Fruit fly (Drosophila melanogaster) whole organism, larva: Measurements from ENCODE around the gene CG15209.

Experiments used
- noc ChIP-seq: fragments of 200-800 bp; sonication (Bioruptor generic); optimal IDR thresholded peaks from 3 replicates; lab custom pipeline; 2019; ENCODE audit warnings: missing biosample characterization, mild to moderate bottlenecking, missing genetic modification characterization, moderate library complexity

CG15209 gene

dm6 chrX:10824227-10824702, 17.7 kb upstream of the CG15209 start, which contains the start of gene Imp:
Imp (minus strand) TSS chrX:10824277.
- TF ChIP-seq noc = no peak

DNA sequence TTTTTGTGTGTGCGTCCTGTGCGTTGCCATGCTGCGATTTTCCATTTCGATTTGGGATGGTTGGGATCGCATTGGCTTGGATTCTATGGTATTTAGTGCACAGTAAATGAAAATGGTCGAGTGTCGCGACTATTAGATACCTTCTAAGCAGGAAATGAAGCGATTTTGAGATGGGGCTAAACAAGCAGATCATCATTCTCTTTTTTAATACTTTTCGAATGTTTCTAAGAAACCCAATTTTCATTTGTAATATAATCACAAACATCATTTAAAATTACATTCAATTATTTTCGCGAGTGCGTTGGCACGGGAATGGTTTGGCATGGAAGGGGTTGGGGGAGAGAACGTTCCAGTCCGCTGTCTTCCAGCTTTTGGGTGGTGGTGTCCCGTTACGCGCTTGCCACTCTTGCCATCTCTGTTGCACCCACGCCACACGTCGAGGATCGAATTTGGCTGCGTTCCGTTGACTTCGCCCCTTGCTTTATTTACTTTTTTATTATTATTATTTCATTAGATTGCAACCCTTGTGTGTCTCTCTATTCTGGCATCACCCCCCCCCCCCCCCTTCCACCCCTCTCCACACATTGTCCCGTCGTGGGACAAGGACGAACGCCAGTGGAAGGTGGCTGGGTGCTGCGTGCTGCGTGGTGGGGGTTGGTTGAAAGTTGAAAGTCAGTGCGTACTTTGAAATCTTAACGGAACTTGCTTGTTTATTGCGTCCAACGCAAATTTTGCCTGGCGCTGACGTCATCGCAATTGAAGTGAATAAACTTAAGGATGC, 16.5 kb upstream of the CG15209 start:
- no peak for TF ChIP-seq noc

dm6 chrX:10827301-10827700, 14.7 kb upstream of the CG15209 start:
- no peak for TF ChIP-seq noc

dm6 chrX:10832369-10832768, 9.6 kb upstream of the CG15209 start:
- TF ChIP-seq noc = no peak

DNA sequence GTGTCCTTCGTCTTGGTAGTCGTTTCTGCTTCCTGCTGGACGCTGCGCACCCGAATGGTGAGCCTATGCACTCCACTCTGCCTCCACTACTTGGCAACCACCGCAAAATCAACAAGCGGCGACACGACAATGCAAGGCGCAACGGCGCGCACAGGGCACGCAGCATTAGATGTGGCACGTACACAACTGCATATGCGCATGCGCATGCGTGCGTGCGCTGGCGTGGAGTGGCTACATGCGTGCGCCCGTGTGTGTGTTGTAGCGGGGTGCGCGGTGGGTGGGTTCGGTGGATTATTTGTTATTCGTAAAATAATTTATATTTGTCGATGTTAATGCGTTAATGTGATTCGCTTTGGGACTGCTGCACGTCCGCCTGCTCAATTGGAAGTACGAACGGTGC, 6.4 kb upstream of the CG15209 start:
- TF ChIP-seq noc = no peak

dm6 chrX:10838962-10839361, 3.0 kb upstream of the CG15209 start, which contains the start of gene CG15210:
CG15210 (plus strand) TSS chrX:10839230.
- TF ChIP-seq noc = no peak

DNA sequence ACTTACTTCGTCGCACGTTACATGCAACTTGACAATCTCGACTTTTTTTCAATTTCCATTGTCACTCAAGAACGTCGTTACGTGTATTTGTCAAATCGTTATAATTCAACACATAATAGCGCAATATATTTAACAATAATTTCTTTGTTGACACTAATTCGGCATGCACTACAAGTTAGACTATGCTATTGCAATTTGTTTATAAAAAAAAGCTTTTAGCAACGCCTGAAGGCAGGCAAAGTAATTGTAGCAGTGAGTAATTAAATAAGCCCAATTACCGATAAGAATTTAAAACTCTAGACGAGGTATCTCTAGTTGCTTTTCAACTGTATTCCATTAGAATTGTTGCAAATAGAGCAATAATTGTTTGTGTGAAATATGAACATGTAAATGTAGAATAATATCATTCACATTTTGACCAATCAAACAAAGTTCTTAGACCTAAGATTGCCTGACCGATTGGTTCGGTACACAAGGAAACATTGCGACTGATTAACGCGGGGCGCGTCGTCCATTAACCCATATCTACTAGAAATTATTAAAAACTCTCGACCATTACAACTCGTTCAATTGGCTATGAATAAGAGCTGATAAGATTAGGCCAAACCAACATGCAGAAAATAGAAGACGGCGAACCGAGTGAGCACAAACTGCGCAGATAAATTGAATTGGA, 977 bp upstream of the CG15209 start:
- peak; percentile 14 for TF ChIP-seq noc

dm6 chrX:10844807-10845206, 2.8 kb downstream of the CG15209 start, which contains the start of gene CG32669:
CG32669 (minus strand) TSS chrX:10845081.
- TF ChIP-seq noc = no peak

DNA sequence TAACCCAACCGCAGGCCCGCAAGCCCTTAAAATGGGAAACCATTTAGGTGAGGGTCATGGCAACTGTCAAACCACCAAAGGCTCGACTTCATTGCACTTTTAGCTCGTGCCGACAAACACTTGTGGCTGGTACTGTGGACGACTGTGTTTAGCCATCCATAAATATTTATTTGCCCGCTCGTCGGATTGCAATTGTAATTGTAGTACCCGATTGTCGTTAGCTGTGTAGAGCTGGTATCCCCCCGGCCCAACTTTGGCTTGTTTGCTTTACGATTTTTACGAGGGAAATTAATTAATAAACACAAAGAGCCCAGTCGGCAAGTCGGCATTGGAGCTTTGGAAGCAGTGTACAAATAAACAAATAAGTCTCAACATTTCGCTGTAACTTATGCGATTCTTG, 3.3 kb downstream of the CG15209 start:
- TF ChIP-seq noc = no peak

DNA sequence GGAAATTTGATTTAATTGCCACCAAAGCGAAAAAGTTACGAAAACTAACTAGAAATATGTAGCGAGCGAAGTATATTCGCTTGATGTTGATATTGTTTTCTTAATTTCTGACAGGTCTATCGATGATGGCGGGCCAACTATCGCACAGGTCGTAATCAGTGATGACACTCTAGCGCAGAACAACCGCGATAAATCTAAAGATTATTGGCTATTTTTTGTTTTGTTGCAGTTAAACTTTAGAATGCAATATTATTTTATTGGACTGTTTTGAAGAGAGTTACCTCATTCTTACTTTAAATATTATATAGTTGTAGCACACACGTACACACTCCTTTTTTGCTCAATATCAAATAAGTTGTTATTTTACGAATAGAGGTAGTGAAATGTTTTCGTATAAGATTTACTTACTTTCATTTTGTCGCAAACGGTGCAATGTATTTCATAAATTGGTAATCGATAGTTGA, 5.0 kb downstream of the CG15209 start, which contains the start of gene sbr:
Gene sbr (minus strand): TSS at position 121 of the 464 bp plus-strand sequence.
- no peak for TF ChIP-seq noc

dm6 chrX:10847436-10847446, 5.2 kb downstream of the CG15209 start, which contains the start of gene Pgls:
Pgls (plus strand) TSS chrX:10847438.
- no peak for TF ChIP-seq noc

DNA sequence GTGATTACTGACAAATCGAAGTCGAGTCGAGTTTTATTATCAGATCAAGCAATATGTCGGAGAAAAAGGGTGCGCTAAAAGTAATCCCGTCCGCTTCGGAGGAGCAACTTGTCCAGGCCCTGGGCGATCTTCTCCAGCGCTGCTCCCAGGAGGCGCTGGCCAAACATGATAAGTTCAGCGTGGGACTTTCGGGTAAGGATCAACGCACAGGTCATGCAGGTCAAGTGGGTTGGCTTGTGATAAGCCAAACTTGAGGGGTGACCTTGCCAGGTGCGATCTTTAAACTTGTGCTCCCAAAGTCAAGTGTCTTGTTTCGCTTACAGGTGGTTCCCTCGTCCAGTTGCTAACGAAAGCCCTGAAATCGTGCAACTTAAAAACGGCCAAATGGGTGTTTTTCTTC, 5.4 kb downstream of the CG15209 start:
- TF ChIP-seq noc = no peak

dm6 chrX:10848565-10848964, 6.6 kb downstream of the CG15209 start, which contains the start of gene CG2202:
CG2202 (plus strand) TSS chrX:10848757.
- no peak for TF ChIP-seq noc

DNA sequence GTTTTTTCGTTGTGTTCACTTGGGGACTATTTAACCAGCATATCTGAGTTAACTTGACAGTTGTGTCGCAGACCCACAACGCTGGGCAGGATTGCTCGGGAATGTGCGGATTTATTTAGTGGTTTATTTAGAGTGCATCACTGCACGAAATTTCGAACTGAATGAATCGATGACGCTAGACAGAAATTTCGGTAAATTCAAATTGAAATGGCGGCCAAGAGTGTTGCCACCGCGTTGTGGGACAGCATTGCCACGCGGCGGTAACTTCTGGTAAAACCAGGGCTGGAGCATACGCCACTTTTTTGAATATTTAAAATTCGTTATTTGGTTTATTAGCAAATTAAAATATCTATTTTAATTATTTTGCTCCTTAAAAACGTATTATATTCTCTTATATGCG, 12.7 kb downstream of the CG15209 start, which contains the start of gene feo:
Gene feo (minus strand): TSS at position 184 of the 400 bp plus-strand sequence.
- TF ChIP-seq noc = no peak

DNA sequence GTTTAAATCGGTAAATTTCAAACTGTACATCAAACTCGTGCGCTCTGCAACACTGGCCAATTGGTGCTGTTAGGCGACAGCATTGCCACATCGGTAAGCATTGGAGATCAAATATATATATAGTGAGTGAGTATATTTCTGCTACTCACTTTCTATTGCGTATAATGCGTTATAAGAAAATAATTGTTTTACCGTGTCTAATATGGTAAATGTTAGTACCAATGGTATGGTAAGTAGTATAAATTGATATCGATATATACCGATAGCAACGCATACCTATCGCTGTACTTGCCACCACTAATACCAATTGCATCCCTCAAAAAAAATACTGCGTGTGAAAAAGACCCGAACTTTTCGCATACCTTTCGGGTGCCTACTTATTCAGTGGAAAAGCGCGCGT, 15.4 kb downstream of the CG15209 start, which contains the start of the genes sofe and CG2186:
Gene sofe (minus strand): TSS at position 38 of the 400 bp plus-strand sequence.
Gene CG2186 (plus strand): TSS at position 280 of the 400 bp plus-strand sequence.
- no peak for TF ChIP-seq noc

DNA sequence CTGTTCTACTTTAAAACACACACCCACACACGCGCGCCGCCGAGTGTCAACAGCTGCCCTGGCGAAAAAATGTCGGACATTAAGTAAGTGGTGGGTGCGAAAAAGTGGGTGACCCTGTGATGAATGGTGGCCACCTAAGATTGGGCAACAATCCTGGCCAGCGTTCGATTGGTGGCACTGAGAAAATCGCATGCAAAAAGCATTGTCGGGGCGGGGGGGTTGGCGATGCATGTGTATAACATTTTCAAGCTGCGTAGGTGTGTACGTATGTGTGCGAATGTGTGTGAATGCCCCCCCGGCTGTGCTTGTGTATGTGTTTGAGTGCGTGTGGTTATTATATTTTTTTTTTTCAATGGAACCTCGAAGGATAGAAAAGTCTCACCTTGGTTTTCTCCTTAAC, 15.8 kb downstream of the CG15209 start:
- TF ChIP-seq noc = no peak

dm6 chrX:10865580-10866331, 23.8 kb downstream of the CG15209 start:
- no peak for TF ChIP-seq noc
